Fruit fly (Drosophila melanogaster) whole organism, embryonic: ENCODE data around the gene Eip75B.

Source experiments
- CG11085 ChIP-seq: fragments of 200-800 bp; sonication (Bioruptor generic); IDR thresholded peaks from 2 replicates; pipeline ENCODE4 v1.3.6; 2022; ENCODE audit warnings: missing biosample characterization, missing genetic modification characterization
- CG16779 ChIP-seq: fragments of 200-800 bp; sonication (Bioruptor generic); IDR thresholded peaks from 2 replicates; pipeline ENCODE4 v1.3.6; 2022; ENCODE audit warnings: missing biosample characterization, missing genetic modification characterization
- HLHmδ ChIP-seq: fragments of 200-800 bp; sonication (Bioruptor generic); optimal IDR thresholded peaks from 2 replicates; lab custom pipeline; 2018; ENCODE audit warnings: missing biosample characterization, mild to moderate bottlenecking, missing genetic modification characterization, moderate library complexity
- Lhr ChIP-seq: fragments of 200-800 bp; sonication (Bioruptor generic); optimal IDR thresholded peaks from 3 replicates; lab custom pipeline; 2017; ENCODE audit warnings: mild to moderate bottlenecking, missing biosample characterization, missing genetic modification reagents, missing genetic modification characterization
- Mrtf ChIP-seq: fragments of 200-800 bp; sonication (Bioruptor generic); IDR thresholded peaks from 3 replicates; pipeline ENCODE4 v1.3.6; 2022; ENCODE audit warnings: missing biosample characterization, missing genetic modification characterization
- emc ChIP-seq: fragments of 200-800 bp; sonication (Bioruptor generic); optimal IDR thresholded peaks from 2 replicates; lab custom pipeline; 2016; ENCODE audit warnings: missing biosample characterization, missing genetic modification characterization
- kay ChIP-seq: fragments of 200-800 bp; sonication (Bioruptor generic); optimal IDR thresholded peaks from 2 replicates; lab custom pipeline; 2016; ENCODE audit warnings: missing biosample characterization, missing genetic modification characterization
- vfl ChIP-seq: fragments of 200-800 bp; sonication (Bioruptor generic); optimal IDR thresholded peaks from 2 replicates; lab custom pipeline; 2016; ENCODE audit warnings: missing biosample characterization, missing genetic modification characterization

DNA sequence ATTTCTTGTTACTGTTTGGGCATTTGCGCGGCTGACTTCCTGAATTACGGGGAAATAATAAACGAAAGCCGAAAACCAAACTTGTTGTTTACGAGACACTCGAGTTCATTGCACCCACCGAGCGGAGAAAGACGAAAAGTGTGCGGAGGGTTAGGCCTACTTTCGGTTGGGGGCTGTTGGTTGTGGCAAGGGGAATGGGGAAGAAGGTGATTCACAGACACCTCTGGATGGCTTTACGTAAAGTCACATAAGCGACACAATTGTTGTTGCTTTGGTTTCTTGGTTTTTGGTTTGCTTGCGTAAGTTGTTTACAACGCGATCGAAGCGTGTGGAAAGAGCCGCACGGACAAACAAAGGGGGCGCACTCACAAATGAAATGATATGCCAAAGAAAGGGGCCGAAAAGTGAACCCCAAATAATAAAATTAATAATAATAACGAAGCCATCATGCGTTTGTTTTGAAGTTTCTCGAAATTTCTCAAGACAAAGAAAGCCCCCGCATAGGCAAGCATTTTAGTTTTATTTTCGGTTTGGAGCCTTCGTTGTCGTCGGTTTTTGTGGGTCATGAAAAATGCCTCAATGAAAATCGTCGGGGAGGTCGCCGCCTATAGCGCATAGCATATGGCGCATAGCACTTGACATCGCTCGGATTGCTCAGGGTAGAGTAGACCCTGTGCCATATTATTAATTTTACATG is 100.8 kb downstream of the Eip75B start:
- TF ChIP-seq kay (GFP tag; lab: Kevin White, UChicago): peak; percentile 57
- no peak for TF ChIP-seq CG11085 (GFP tag; lab: Robert Waterston, UW)
- TF ChIP-seq Lhr: no peak
- no peak for TF ChIP-seq CG16779
- TF ChIP-seq Mrtf (GFP tag; lab: Robert Waterston, UW): no peak
- no peak for TF ChIP-seq vfl (GFP tag; lab: Kevin White, UChicago)
- peak; percentile 6 for TF ChIP-seq HLHmδ
- TF ChIP-seq emc (GFP tag; lab: Kevin White, UChicago): no peak
